Worm (Caenorhabditis elegans): ENCODE data around the gene Y39F10C.1.

DNA sequence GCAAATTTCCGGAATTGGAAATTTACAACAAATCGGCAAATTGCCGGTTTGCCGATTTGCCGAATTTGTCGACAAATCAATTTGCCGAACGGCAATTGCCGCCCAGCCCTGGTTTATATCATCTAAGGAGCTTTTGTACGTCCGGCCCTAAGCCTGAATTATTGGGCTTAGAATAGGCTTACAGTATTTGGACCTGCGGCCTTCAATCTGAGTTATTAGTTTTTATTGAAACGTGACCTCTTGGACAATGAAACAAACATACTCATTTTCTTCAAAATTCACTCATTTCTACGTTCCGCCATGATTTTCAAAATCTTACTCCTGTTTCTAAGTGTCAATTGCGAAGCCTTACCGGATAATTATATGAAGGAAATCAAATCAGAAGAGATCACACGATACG, at the start of gene Y39F10C.1:
- TF ChIP-seq ama-1 (optimal IDR thresholded peaks at IDR 0.05) (no peak), tbx-37 (GFP tag; conservative IDR thresholded peaks at IDR 0.05) (no peak), pes-1 (GFP tag; IDR thresholded peaks at IDR 0.05) (no peak), tra-4 (tag; optimal IDR thresholded peaks at IDR 0.05) (no peak)
